Fruit fly (Drosophila melanogaster) whole organism, pupa: ENCODE data around the gene arx.

Experiments
- CG12605 ChIP-seq: fragments of 200-800 bp; sonication (Bioruptor generic); IDR thresholded peaks from 2 replicates; pipeline ENCODE4 v1.3.6; 2022; ENCODE audit warnings: missing biosample characterization, missing genetic modification characterization
- CG15710 ChIP-seq: fragments of 200-800 bp; sonication (Bioruptor generic); optimal IDR thresholded peaks from 2 replicates; lab custom pipeline; 2018; ENCODE audit warnings: missing biosample characterization, mild to moderate bottlenecking, missing genetic modification characterization, moderate library complexity
- CG34367 ChIP-seq: fragments of 200-800 bp; sonication (Bioruptor generic); optimal IDR thresholded peaks from 2 replicates; lab custom pipeline; 2018; ENCODE audit warnings: missing biosample characterization, mild to moderate bottlenecking, missing genetic modification characterization
- CG4496 ChIP-seq: fragments of 200-800 bp; sonication (Bioruptor generic); IDR thresholded peaks from 3 replicates; pipeline ENCODE4 v1.3.6; 2022; ENCODE audit warnings: missing biosample characterization, missing genetic modification characterization
- CG8301 ChIP-seq: fragments of 200-800 bp; sonication (Bioruptor generic); optimal IDR thresholded peaks from 2 replicates; lab custom pipeline; 2018; ENCODE audit warnings: missing biosample characterization, mild to moderate bottlenecking, missing genetic modification characterization
- CG9948 ChIP-seq: fragments of 200-800 bp; sonication (Bioruptor generic); optimal IDR thresholded peaks from 2 replicates; lab custom pipeline; 2018; ENCODE audit warnings: missing biosample characterization, mild to moderate bottlenecking, missing genetic modification characterization, moderate library complexity
- EcR ChIP-seq: fragments of 200-800 bp; sonication (Bioruptor generic); optimal IDR thresholded peaks from 3 replicates; lab custom pipeline; 2019; ENCODE audit warnings: missing biosample characterization, missing genetic modification characterization, mild to moderate bottlenecking, moderate library complexity, missing genetic modification reagents
- gl ChIP-seq: fragments of 200-800 bp; sonication (Bioruptor generic); optimal IDR thresholded peaks from 2 replicates; lab custom pipeline; 2018; ENCODE audit warnings: missing biosample characterization, mild to moderate bottlenecking, missing genetic modification characterization

dm6 chr3L:18869035-18869826 is 32.1 kb downstream of the arx start, which contains the start of gene Grx1:
- no peak for TF ChIP-seq EcR
- peak; percentile 35; the same call in 1 of the 3 replicates for TF ChIP-seq CG4496
- TF ChIP-seq gl, result no peak
- TF ChIP-seq CG34367 (tag; lab: Kevin White, UChicago), result no peak
- no peak for TF ChIP-seq CG9948 (tag; lab: Kevin White, UChicago)
- TF ChIP-seq CG15710 (tag; lab: Kevin White, UChicago), result peak; percentile 40
- TF ChIP-seq CG12605 (GFP tag; lab: Robert Waterston, UW), result no peak
- peak; percentile 51 for TF ChIP-seq CG8301 (tag; lab: Kevin White, UChicago)
